Fruit fly (Drosophila melanogaster): ENCODE results near the gene mRpL1.
A peak's percentile ranks its signal among the peaks of the same experiment; 100 is the strongest.

Gene mRpL1

DNA sequence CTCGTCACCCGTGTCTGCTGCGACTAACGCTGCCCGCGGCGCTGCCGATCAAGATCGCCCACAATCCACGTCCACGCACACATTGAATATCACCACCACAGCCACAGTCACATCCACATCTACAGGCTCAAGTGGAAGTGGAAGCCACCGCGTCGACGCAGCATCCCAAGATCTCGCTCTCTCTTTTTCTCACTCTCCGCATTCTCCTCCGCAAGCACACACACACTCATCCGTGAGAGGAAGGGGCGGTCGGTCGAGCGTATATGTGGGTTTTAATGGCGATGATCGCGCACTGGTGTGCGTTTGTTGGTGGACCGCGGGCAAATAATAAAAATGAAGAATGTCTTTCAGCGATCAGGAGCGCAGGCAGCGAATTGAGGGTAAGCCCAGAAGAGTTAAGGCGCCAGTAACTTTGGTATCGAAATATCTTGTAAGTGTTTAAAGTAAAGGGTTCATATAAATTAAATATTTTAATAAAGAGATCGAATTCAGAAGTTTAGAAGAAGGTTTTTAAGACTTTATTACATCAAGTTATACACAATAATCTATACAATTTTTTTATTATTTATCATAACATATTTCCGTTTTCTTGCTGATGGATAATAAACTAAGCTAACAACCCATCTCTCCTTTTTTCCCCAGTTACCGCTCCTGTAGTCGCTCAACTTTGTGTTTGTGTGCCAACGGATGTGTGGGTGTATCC is 32.7 kb downstream of the mRpL1 start, which contains the start of gene Poxm (continued):
- TF ChIP-seq Camta (GFP tag; optimal IDR thresholded peaks at IDR 0.05) (peak; percentile 66), Dip3 (GFP tag; optimal IDR thresholded peaks at IDR 0.05) (peak; percentile 19), corto (GFP tag; optimal IDR thresholded peaks at IDR 0.05) (peak; percentile 0), nom (GFP tag; optimal IDR thresholded peaks at IDR 0.05) (peak; percentile 88), NK7.1 (GFP tag; optimal IDR thresholded peaks at IDR 0.05) (no peak), mirr (GFP tag; optimal IDR thresholded peaks at IDR 0.05) (no peak), CG31441 (GFP tag; IDR thresholded peaks at IDR 0.05) (peak; percentile 95), Gsc (GFP tag; IDR thresholded peaks at IDR 0.05) (peak; percentile 86), rib (GFP tag; IDR thresholded peaks at IDR 0.05) (no peak), tx (GFP tag; optimal IDR thresholded peaks at IDR 0.05) (peak; percentile 35), Sry-β (GFP tag; optimal IDR thresholded peaks at IDR 0.05) (peak; percentile 32), CG13123 (GFP tag; optimal IDR thresholded peaks at IDR 0.05) (peak; percentile 74), chn (GFP tag; optimal IDR thresholded peaks at IDR 0.05) (peak; percentile 77), ind (GFP tag; optimal IDR thresholded peaks at IDR 0.05) (peak; percentile 86), HmgZ (tag; optimal IDR thresholded peaks at IDR 0.05) (peak; percentile 38), Med (GFP tag) (peak; percentile 90), Dll (GFP tag; IDR thresholded peaks at IDR 0.05; ENCODE audit: partially characterized antibody) (no peak), CG5245 (GFP tag; optimal IDR thresholded peaks at IDR 0.05) (peak; percentile 87), CG11695 (GFP tag; IDR thresholded peaks at IDR 0.05) (peak; percentile 83; the same call in 2 of the 3 replicates), klu (GFP tag; IDR thresholded peaks at IDR 0.05) (peak; percentile 84), CG7357 (GFP tag; IDR thresholded peaks at IDR 0.05) (peak; percentile 87), Aef1 (GFP tag; IDR thresholded peaks at IDR 0.05) (peak; percentile 90; the same call in 2 of the 3 replicates), CG12236 (GFP tag; optimal IDR thresholded peaks at IDR 0.05) (no peak), CG10543 (GFP tag; optimal IDR thresholded peaks at IDR 0.05) (peak; percentile 85), cwo (GFP tag; optimal IDR thresholded peaks at IDR 0.05) (peak; percentile 74), CG2875 (GFP tag; optimal IDR thresholded peaks at IDR 0.05) (peak; percentile 85), jumu (GFP tag; optimal IDR thresholded peaks at IDR 0.05) (peak; percentile 71), CG16779 (GFP tag; IDR thresholded peaks at IDR 0.05) (no peak), sima (GFP tag; optimal IDR thresholded peaks at IDR 0.05) (no peak), CG6854 (GFP tag; optimal IDR thresholded peaks at IDR 0.05) (peak; percentile 70), lbe (GFP tag; optimal IDR thresholded peaks at IDR 0.05) (peak; percentile 80), CG31388 (GFP tag; optimal IDR thresholded peaks at IDR 0.05) (peak; percentile 83), aop (GFP tag; IDR thresholded peaks at IDR 0.05) (no peak), jigr1 (GFP tag; IDR thresholded peaks at IDR 0.05) (peak; percentile 86; the same call in 2 of the 3 replicates), fd102C (GFP tag; optimal IDR thresholded peaks at IDR 0.05) (peak; percentile 1), yki (optimal IDR thresholded peaks at IDR 0.05) (peak; percentile 49), Ets65A (GFP tag) (peak; percentile 98), sim (GFP tag; IDR thresholded peaks at IDR 0.05) (peak; percentile 58; the same call in 1 of the 2 replicates), Vsx1 (GFP tag; optimal IDR thresholded peaks at IDR 0.05) (peak; percentile 69), tin (GFP tag; optimal IDR thresholded peaks at IDR 0.05) (peak; percentile 89), CG11723 (GFP tag; optimal IDR thresholded peaks at IDR 0.05) (peak; percentile 81), CG12769 (tag; optimal IDR thresholded peaks at IDR 0.05) (peak; percentile 4), grn (GFP tag; optimal IDR thresholded peaks at IDR 0.05) (no peak), CG7745 (tag; optimal IDR thresholded peaks at IDR 0.05) (no peak)
